Worm (Caenorhabditis elegans): ENCODE measurements around the gene slfl-5.

slfl-5 gene

ce11 chrV:12263723-12264122 lies 18.9 kb upstream of the slfl-5 start, which contains the start of gene ssp-35:
Gene ssp-35, minus strand, starts transcription at chrV:12263823.
- TF ChIP-seq lin-32 (GFP tag; optimal IDR thresholded peaks at IDR 0.05) (no peak), mep-1 (tag; optimal IDR thresholded peaks at IDR 0.05) (no peak), ceh-43 (GFP tag; optimal IDR thresholded peaks at IDR 0.05) (no peak), unc-62 (GFP tag; optimal IDR thresholded peaks at IDR 0.05) (no peak), nhr-12 (tag; optimal IDR thresholded peaks at IDR 0.05) (no peak), flh-1 (GFP tag; optimal IDR thresholded peaks at IDR 0.05) (no peak), pha-4 (tag; optimal IDR thresholded peaks at IDR 0.05) (no peak), nhr-76 (tag; optimal IDR thresholded peaks at IDR 0.05) (no peak)

ce11 chrV:12261377-12261776 lies 16.5 kb upstream of the slfl-5 start, which contains the start of gene tbb-6:
Gene tbb-6, plus strand, starts transcription at chrV:12261531.
- TF ChIP-seq nhr-237 (tag; optimal IDR thresholded peaks at IDR 0.05) (no peak), blmp-1 (tag; optimal IDR thresholded peaks at IDR 0.05) (no peak)

DNA sequence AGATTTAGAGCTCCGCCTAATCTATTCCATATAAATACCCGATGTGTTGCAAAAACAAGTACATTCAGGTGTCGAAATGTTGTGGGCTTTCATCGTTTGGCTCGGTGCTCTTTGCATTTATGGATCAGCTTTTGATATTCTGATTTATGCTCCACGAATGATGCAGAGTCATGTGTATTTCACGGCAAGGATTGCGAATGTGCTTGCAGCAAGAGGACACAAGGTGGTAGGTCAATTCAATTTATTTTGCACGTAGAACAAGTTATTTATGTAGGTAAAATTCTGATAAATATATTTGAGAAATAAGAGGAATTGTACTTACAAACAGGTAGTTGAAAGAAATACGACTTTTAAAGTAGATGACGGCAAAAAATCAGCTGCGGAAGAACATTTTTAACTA lies 14.1 kb upstream of the slfl-5 start, which contains the start of gene ugt-56:
Gene ugt-56 (plus strand): TSS at position 61 of the 400 bp plus-strand sequence.
- TF ChIP-seq pha-4 (tag; optimal IDR thresholded peaks at IDR 0.05): no peak

DNA sequence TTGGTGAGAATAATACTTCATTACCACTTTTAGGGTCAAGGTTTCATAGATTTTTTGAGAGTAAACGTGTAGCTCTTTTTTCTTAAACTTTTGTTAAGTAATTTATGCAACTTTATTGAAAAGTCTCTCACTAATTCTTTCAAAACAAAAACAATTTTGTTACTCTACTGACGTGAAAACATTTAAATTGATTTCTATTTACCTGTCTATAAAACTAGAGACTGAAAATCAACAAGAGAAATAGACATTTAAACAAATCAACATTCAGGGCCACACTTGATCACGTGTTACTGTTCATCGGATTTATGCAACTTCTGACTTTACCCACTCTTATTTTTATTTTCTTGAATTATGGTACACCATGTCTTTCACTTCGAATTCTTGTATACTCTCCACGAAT lies 11.6 kb upstream of the slfl-5 start, which contains the start of gene ugt-55:
Gene ugt-55 (plus strand): TSS at position 301 of the 400 bp plus-strand sequence.
- TF ChIP-seq lin-32 (GFP tag; optimal IDR thresholded peaks at IDR 0.05) (no peak), ham-2 (GFP tag; optimal IDR thresholded peaks at IDR 0.05) (no peak), cnd-1 (tag; optimal IDR thresholded peaks at IDR 0.05) (no peak), unc-120 (tag; optimal IDR thresholded peaks at IDR 0.05; ENCODE audit: poor library complexity, severe bottlenecking) (no peak), hlh-1 (tag; optimal IDR thresholded peaks at IDR 0.05) (no peak), sptf-1 (tag; optimal IDR thresholded peaks at IDR 0.05) (no peak), mls-2 (tag; optimal IDR thresholded peaks at IDR 0.05) (no peak), nhr-2 (tag; optimal IDR thresholded peaks at IDR 0.05) (no peak), ces-1 (GFP tag; optimal IDR thresholded peaks at IDR 0.05) (no peak), nhr-76 (tag; optimal IDR thresholded peaks at IDR 0.05) (no peak), ceh-43 (GFP tag; optimal IDR thresholded peaks at IDR 0.05) (no peak), ztf-11 (tag; optimal IDR thresholded peaks at IDR 0.05) (no peak), mep-1 (tag; optimal IDR thresholded peaks at IDR 0.05) (no peak), blmp-1 (tag; optimal IDR thresholded peaks at IDR 0.05) (no peak), zip-8 (tag; optimal IDR thresholded peaks at IDR 0.05) (no peak), flh-1 (GFP tag; optimal IDR thresholded peaks at IDR 0.05) (no peak), bed-3 (GFP tag; optimal IDR thresholded peaks at IDR 0.05) (no peak), lin-13 (tag; optimal IDR thresholded peaks at IDR 0.05) (no peak)

DNA sequence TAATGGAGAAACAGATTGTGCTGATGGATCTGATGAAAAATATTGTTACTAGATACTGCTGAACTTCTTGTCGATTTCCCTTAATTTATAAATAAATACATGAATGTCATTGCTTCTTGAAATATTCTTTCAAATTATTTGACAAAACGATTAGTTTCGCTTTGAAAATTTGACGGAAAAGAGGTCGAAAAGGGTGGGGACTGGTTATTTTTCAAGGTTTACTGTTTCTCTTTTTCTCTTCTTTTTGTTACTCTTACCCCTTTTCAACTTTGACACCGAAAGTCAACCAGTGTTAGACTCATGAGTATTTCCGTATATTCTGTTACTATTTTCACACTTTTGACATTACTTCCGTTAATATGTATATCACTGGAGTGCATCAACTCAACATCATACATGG lies 10.5 kb upstream of the slfl-5 start, which contains the start of gene T04H1.12:
Gene T04H1.12 (plus strand): TSS at position 301 of the 400 bp plus-strand sequence.
- no peak for TF ChIP-seq ceh-83 (GFP tag; optimal IDR thresholded peaks at IDR 0.05)
- no peak for TF ChIP-seq nhr-237 (tag; optimal IDR thresholded peaks at IDR 0.05)
- TF ChIP-seq pha-4 (tag; optimal IDR thresholded peaks at IDR 0.05): no peak
- no peak for TF ChIP-seq nhr-76 (tag; optimal IDR thresholded peaks at IDR 0.05)
- TF ChIP-seq lin-32 (GFP tag; optimal IDR thresholded peaks at IDR 0.05): no peak
- no peak for TF ChIP-seq ceh-39 (tag; optimal IDR thresholded peaks at IDR 0.05)
- no peak for TF ChIP-seq ces-1 (GFP tag; optimal IDR thresholded peaks at IDR 0.05)
- TF ChIP-seq hlh-1 (tag; optimal IDR thresholded peaks at IDR 0.05): no peak
- no peak for TF ChIP-seq mab-5 (tag; optimal IDR thresholded peaks at IDR 0.05)
- TF ChIP-seq unc-120 (tag; optimal IDR thresholded peaks at IDR 0.05; ENCODE audit: poor library complexity, severe bottlenecking): no peak
- TF ChIP-seq ham-2 (GFP tag; optimal IDR thresholded peaks at IDR 0.05): no peak
- no peak for TF ChIP-seq M03D4.4 (tag; optimal IDR thresholded peaks at IDR 0.05)
- no peak for TF ChIP-seq unc-39 (tag; optimal IDR thresholded peaks at IDR 0.05)
- no peak for TF ChIP-seq ztf-11 (tag; optimal IDR thresholded peaks at IDR 0.05)
- no peak for TF ChIP-seq unc-62 (GFP tag; optimal IDR thresholded peaks at IDR 0.05)
- TF ChIP-seq elt-1 (tag; optimal IDR thresholded peaks at IDR 0.05; ENCODE audit: borderline replicate concordance, insufficient read depth): no peak
- no peak for TF ChIP-seq lsy-2 (tag; optimal IDR thresholded peaks at IDR 0.05)
- no peak for TF ChIP-seq sptf-1 (tag; optimal IDR thresholded peaks at IDR 0.05)

DNA sequence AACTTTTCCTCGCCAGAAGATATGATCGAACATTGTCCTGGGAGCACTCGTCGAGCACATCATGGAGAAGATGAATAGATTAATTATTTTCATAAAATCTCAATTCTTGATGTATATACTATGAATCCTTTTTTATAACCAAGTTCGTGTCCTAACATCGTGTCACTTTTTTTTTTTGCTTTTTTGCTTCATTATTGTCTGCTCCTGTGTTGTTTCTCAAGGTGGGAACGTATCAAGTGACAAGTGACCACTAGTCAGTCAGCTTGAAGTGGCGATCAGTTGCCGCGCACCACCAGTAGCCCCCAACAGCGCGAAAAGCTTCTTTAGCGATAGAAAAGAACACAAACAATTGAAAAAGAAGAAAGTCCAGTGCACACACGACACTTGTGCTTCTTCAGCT lies 7.4 kb upstream of the slfl-5 start, which contains the start of gene lrx-1:
Gene lrx-1 (plus strand): TSS at position 301 of the 400 bp plus-strand sequence.
- TF ChIP-seq drap-1 (GFP tag; optimal IDR thresholded peaks at IDR 0.05): no peak
- TF ChIP-seq nhr-28 (tag; optimal IDR thresholded peaks at IDR 0.05): no peak
- no peak for TF ChIP-seq bed-3 (GFP tag; optimal IDR thresholded peaks at IDR 0.05)
- TF ChIP-seq elt-1 (tag; optimal IDR thresholded peaks at IDR 0.05; ENCODE audit: borderline replicate concordance, insufficient read depth): no peak
- no peak for TF ChIP-seq flh-1 (GFP tag; optimal IDR thresholded peaks at IDR 0.05)
- no peak for TF ChIP-seq ceh-39 (tag; optimal IDR thresholded peaks at IDR 0.05)

Measured in whole organism, mixed stage, embryonic.